Worm (Caenorhabditis elegans) whole organism, midembryonic: ENCODE results near the gene prde-1.

Experiments
- T22C8.4 ChIP-seq: fragments of 200-800 bp; sonication (Bioruptor generic); IDR thresholded peaks from 2 replicates; pipeline ENCODE4 v1.3.6; 2022; ENCODE audit warnings: missing genetic modification characterization, missing compliant biosample characterization
- cog-1 ChIP-seq: sonication (generic microtip); optimal IDR thresholded peaks from 2 replicates; lab custom pipeline; 2016; ENCODE audit warnings: missing genetic modification characterization, missing compliant biosample characterization
- flt-1 ChIP-seq: fragments of 200-800 bp; sonication (Bioruptor generic); IDR thresholded peaks from 2 replicates; pipeline ENCODE4 v1.3.6; 2022; ENCODE audit warnings: missing genetic modification characterization, missing compliant biosample characterization
- klf-2 ChIP-seq: fragments of 200-800 bp; sonication (Bioruptor generic); conservative IDR thresholded peaks from 2 replicates; pipeline ENCODE4 v1.3.6; 2022; ENCODE audit warnings: missing genetic modification reagents, missing genetic modification characterization, missing compliant biosample characterization
- med-1 ChIP-seq: sonication (generic microtip); optimal IDR thresholded peaks from 2 replicates; lab custom pipeline; 2017; ENCODE audit warnings: missing genetic modification characterization, mild to moderate bottlenecking, missing compliant biosample characterization, antibody characterized with exemption, missing genetic modification reagents; ENCODE audit not compliant: insufficient read depth
- ref-1 ChIP-seq: fragments of 200-800 bp; sonication (Bioruptor generic); conservative IDR thresholded peaks from 2 replicates; pipeline ENCODE4 v1.3.6; 2022; ENCODE audit warnings: missing genetic modification reagents, missing genetic modification characterization, missing compliant biosample characterization
- tab-1 ChIP-seq: fragments of 200-800 bp; sonication (Bioruptor generic); IDR thresholded peaks from 2 replicates; pipeline ENCODE4 v1.3.6; 2022; ENCODE audit warnings: missing genetic modification characterization, missing compliant biosample characterization
- ztf-23 ChIP-seq: fragments of 200-800 bp; sonication (Bioruptor generic); IDR thresholded peaks from 2 replicates; pipeline ENCODE4 v1.3.6; 2022; ENCODE audit warnings: missing genetic modification reagents, missing genetic modification characterization, missing compliant biosample characterization
- ztf-29 ChIP-seq: fragments of 200-800 bp; sonication (Bioruptor generic); IDR thresholded peaks from 2 replicates; pipeline ENCODE4 v1.3.6; 2022; ENCODE audit warnings: missing genetic modification reagents, missing genetic modification characterization, missing compliant biosample characterization

prde-1 gene

DNA sequence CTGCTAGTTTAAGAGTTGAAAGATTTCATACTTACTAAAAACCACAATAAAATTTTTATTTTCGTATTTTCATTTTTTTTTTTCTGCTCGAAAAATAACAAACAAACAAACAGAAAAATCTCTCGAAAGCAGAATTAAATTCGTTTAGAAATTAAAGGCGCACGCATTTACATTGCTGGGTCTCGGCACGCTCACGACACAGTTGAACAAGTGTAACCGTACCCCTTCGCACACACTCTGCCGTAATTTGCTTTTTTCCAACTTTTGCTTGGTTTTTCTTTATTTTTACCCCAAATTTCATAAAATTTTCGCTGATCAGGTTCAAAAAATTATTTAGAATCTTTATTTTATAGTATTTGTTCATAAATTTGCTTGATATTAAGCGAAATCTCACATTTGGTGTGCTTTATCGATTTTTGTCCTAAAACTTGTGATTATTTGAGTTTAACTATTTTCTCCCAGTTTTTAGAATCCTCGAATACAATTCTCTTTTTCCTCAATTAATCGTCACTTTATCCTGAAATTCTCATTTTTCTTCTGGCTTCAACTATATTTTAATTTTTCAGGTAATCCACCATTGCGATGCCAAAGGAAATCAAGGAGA is 26.3 kb upstream of the prde-1 start, which contains the start of gene rpl-38:
rpl-38 (plus strand) TSS at position 554 of the 604 bp plus-strand sequence.
- no peak for TF ChIP-seq cog-1 (tag; lab: Kevin White, UChicago)
- TF ChIP-seq ref-1 (GFP tag; lab: Robert Waterston, UW) = no peak
- TF ChIP-seq flt-1 (GFP tag; lab: Robert Waterston, UW) = no peak
- TF ChIP-seq klf-2 (GFP tag; lab: Robert Waterston, UW) = no peak
- no peak for TF ChIP-seq med-1 (GFP tag; lab: Kevin White, UChicago)
- no peak for TF ChIP-seq T22C8.4 (GFP tag; lab: Robert Waterston, UW)
- no peak for TF ChIP-seq ztf-23 (GFP tag; lab: Robert Waterston, UW)
- no peak for TF ChIP-seq ztf-29 (GFP tag; lab: Robert Waterston, UW)
- TF ChIP-seq tab-1 (GFP tag; lab: Robert Waterston, UW) = no peak

DNA sequence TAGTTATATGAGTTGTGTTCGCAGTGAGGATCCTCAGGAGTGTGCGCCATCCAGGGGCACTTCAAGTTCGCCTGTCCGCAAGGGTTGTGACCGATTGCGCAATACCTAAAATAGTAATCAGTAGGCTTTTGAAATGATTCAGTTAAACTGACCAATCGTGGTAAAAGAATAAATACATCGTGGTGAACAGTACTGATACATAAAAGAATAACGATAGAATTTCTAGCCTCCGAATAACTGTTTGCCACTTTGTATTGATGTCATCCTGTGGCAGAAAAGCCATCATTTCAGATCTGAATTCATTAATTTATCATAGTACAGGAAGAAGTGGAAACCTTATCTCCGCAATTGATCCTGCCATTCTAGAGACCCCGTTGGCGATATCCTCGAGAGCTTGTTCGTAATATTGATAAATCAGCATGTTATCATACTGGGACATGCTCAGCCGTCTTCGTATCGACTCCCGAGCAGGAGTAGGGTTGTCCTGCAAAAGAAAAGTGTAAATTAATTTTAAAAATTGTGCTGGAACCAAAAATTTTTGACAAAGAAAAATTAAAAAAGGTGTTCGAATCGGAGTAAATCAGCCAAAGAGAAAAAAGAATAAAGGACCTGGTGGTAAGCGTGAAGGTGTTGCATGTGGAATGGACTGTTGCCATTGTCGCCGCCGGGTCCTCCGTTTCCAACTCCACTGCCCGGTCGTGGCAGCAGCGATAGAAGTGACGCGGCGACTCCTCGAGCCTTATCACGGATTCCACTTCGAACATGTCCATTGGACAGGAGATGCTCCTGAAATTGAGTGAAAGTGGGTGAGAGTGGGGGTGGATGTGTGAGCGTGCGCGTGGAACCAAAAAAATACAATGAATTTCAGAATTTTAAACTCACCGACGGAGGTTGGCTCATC is 24.9 kb upstream of the prde-1 start:
- TF ChIP-seq med-1 (GFP tag; lab: Kevin White, UChicago) (no peak), T22C8.4 (GFP tag; lab: Robert Waterston, UW) (no peak), ztf-29 (GFP tag; lab: Robert Waterston, UW) (no peak), tab-1 (GFP tag; lab: Robert Waterston, UW) (no peak), flt-1 (GFP tag; lab: Robert Waterston, UW) (no peak), klf-2 (GFP tag; lab: Robert Waterston, UW) (no peak), ztf-23 (GFP tag; lab: Robert Waterston, UW) (no peak), cog-1 (tag; lab: Kevin White, UChicago) (no peak)

DNA sequence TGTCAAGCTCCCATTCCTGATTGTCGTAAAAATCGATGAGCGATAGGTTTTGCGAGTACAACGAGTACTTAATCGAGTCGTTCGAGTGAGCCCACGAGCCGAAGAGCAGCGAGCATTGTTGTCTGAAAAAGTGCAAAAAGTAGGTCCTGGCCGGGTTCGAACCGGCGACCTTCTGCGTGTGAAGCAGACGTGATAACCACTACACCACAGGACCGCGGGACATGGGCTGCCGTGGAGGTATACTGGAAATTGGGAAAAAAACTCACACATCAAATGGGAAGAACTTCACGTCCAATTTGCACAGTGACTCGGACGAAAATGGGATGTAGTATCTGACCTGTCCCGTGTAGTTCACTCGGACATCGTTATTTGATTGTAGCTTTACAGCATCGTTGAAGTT is 22.7 kb upstream of the prde-1 start:
- TF ChIP-seq klf-2 (GFP tag; lab: Robert Waterston, UW) (no peak), flt-1 (GFP tag; lab: Robert Waterston, UW) (no peak), ztf-29 (GFP tag; lab: Robert Waterston, UW) (no peak), ztf-23 (GFP tag; lab: Robert Waterston, UW) (no peak), tab-1 (GFP tag; lab: Robert Waterston, UW) (no peak), cog-1 (tag; lab: Kevin White, UChicago) (no peak), med-1 (GFP tag; lab: Kevin White, UChicago) (no peak), ref-1 (GFP tag; lab: Robert Waterston, UW) (no peak), T22C8.4 (GFP tag; lab: Robert Waterston, UW) (no peak)

DNA sequence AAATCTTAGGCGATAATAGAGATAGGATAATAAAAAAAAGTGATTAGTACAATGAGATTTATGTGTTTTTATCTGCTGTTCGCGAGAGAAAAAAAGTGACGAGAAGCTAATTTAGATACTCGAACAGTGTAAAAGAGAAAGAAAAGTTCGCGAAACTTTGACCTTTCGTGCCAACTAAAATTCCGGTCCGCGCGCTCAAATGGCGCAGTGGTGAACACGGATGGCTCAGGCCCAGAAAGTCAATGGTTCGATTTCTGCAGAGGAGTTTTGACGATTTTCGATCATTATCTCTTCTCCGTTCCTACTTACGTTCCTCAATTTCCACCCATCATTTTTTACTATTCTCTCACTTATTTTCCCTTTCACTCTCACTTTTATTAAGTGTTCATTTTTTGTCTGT is 21.6 kb upstream of the prde-1 start:
- no peak for TF ChIP-seq med-1 (GFP tag; lab: Kevin White, UChicago)
- no peak for TF ChIP-seq klf-2 (GFP tag; lab: Robert Waterston, UW)
- no peak for TF ChIP-seq ztf-29 (GFP tag; lab: Robert Waterston, UW)
- no peak for TF ChIP-seq T22C8.4 (GFP tag; lab: Robert Waterston, UW)
- TF ChIP-seq flt-1 (GFP tag; lab: Robert Waterston, UW) = no peak
- TF ChIP-seq ref-1 (GFP tag; lab: Robert Waterston, UW) = no peak
- no peak for TF ChIP-seq tab-1 (GFP tag; lab: Robert Waterston, UW)
- no peak for TF ChIP-seq ztf-23 (GFP tag; lab: Robert Waterston, UW)
- TF ChIP-seq cog-1 (tag; lab: Kevin White, UChicago) = no peak

DNA sequence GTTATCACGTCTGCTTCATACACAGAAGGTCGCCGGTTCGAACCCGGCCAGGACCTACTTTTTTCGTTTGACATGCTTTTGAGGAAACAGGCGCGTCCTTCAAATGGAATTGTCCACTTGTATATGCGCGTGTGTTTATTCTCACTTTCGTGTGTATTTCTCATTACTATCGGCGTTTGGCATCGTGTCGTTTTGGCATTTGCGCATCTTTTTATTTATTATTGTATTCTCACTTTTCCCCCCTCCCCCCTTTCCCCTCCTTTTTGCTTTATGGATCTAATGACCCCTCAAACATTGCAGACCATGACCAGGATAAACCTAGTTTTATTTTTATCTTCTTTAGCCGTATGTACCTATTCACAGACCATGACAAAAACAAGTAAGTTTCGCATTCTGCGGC is 20.6 kb upstream of the prde-1 start, which contains the start of gene F21A3.3:
F21A3.3 (plus strand) TSS at position 301 of the 400 bp plus-strand sequence.
- TF ChIP-seq cog-1 (tag; lab: Kevin White, UChicago) (no peak), klf-2 (GFP tag; lab: Robert Waterston, UW) (no peak), ref-1 (GFP tag; lab: Robert Waterston, UW) (no peak), med-1 (GFP tag; lab: Kevin White, UChicago) (no peak), flt-1 (GFP tag; lab: Robert Waterston, UW) (no peak), T22C8.4 (GFP tag; lab: Robert Waterston, UW) (no peak), ztf-29 (GFP tag; lab: Robert Waterston, UW) (no peak), ztf-23 (GFP tag; lab: Robert Waterston, UW) (no peak), tab-1 (GFP tag; lab: Robert Waterston, UW) (no peak)

DNA sequence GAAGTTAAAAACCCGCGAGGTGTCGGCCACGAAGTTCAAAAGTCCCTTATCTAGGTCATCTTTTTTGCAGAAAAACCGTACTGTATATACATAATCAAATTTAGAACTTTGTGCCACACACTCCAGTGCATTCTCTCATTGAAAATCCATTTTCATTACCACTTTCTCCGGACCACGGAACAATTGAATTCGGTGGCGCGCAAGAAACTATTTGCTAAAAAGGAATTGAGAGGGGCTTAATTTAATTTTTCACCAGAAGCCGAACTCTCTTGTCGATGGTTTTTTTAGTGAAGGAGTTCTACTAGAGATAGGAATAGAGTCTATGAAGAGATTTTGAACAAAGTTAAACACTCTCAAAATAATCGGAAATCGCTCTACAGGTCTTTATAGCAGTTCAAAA is 18.2 kb upstream of the prde-1 start:
- no peak for TF ChIP-seq ztf-23 (GFP tag; lab: Robert Waterston, UW)
- no peak for TF ChIP-seq ztf-29 (GFP tag; lab: Robert Waterston, UW)
- no peak for TF ChIP-seq flt-1 (GFP tag; lab: Robert Waterston, UW)
- no peak for TF ChIP-seq T22C8.4 (GFP tag; lab: Robert Waterston, UW)

DNA sequence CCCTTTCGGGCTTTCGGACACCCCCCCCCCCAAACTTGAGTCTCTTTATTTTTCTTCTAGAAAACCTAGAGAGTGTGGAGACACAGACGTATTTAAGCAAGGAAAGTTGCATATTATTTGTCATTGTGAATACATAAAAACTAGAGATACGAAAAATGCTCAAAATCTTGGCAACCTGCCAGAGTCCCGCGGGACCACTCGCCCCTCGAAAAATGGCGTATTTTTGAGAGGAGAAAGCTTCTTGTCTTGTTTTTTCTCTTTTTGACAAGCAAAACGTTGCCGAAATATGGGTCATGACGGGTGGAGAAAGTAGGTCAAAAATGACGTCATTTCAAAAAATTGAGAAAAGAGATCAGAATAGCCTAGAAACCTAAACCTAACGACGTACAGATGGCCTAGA is 17.6 kb upstream of the prde-1 start:
- no peak for TF ChIP-seq ztf-29 (GFP tag; lab: Robert Waterston, UW)

DNA sequence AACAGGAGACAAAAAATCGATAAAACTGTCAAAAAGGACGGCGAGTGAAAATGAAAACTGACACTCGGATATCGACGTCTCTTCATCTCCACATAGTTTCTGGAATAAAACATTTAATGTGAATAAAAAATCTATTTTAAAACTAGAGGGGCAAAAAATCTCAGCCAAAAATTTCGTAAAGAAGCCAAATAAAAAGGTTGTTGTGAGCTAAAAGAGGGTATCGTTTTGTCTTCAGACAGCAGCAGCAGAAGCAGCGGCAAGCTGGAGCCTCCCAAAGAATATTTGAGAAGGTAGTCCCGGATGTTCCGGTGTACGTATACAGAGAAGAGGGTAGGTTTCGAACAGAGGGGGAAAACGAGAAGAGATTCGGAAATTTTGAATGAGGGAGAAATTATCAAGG is 16.1 kb upstream of the prde-1 start, which contains the start of gene lgc-31:
lgc-31 (minus strand) TSS at position 101 of the 400 bp plus-strand sequence.
- no peak for TF ChIP-seq med-1 (GFP tag; lab: Kevin White, UChicago)
- no peak for TF ChIP-seq cog-1 (tag; lab: Kevin White, UChicago)
- no peak for TF ChIP-seq ztf-23 (GFP tag; lab: Robert Waterston, UW)
- no peak for TF ChIP-seq T22C8.4 (GFP tag; lab: Robert Waterston, UW)
- no peak for TF ChIP-seq flt-1 (GFP tag; lab: Robert Waterston, UW)
- no peak for TF ChIP-seq tab-1 (GFP tag; lab: Robert Waterston, UW)
- TF ChIP-seq ref-1 (GFP tag; lab: Robert Waterston, UW) = no peak
- TF ChIP-seq ztf-29 (GFP tag; lab: Robert Waterston, UW) = no peak
- no peak for TF ChIP-seq klf-2 (GFP tag; lab: Robert Waterston, UW)
